Worm (Caenorhabditis elegans) whole organism, midembryonic: Measurements from ENCODE around the gene pgp-7.

Source experiments
- T22C8.4 ChIP-seq: fragments of 200-800 bp; sonication (Bioruptor generic); IDR thresholded peaks from 2 replicates; pipeline ENCODE4 v1.3.6; 2022; ENCODE audit warnings: missing genetic modification characterization, missing compliant biosample characterization
- cog-1 ChIP-seq: sonication (generic microtip); optimal IDR thresholded peaks from 2 replicates; lab custom pipeline; 2016; ENCODE audit warnings: missing genetic modification characterization, missing compliant biosample characterization
- flt-1 ChIP-seq: fragments of 200-800 bp; sonication (Bioruptor generic); IDR thresholded peaks from 2 replicates; pipeline ENCODE4 v1.3.6; 2022; ENCODE audit warnings: missing genetic modification characterization, missing compliant biosample characterization
- klf-2 ChIP-seq: fragments of 200-800 bp; sonication (Bioruptor generic); conservative IDR thresholded peaks from 2 replicates; pipeline ENCODE4 v1.3.6; 2022; ENCODE audit warnings: missing genetic modification reagents, missing genetic modification characterization, missing compliant biosample characterization
- ref-1 ChIP-seq: fragments of 200-800 bp; sonication (Bioruptor generic); conservative IDR thresholded peaks from 2 replicates; pipeline ENCODE4 v1.3.6; 2022; ENCODE audit warnings: missing genetic modification reagents, missing genetic modification characterization, missing compliant biosample characterization
- ztf-29 ChIP-seq: fragments of 200-800 bp; sonication (Bioruptor generic); IDR thresholded peaks from 2 replicates; pipeline ENCODE4 v1.3.6; 2022; ENCODE audit warnings: missing genetic modification reagents, missing genetic modification characterization, missing compliant biosample characterization

ce11 chrX:10838550-10838949 is 31.5 kb downstream of the pgp-7 start, which contains the start of gene plc-1:
- TF ChIP-seq ref-1 (GFP tag; lab: Robert Waterston, UW) (no peak), cog-1 (tag; lab: Kevin White, UChicago) (no peak), klf-2 (no peak), ztf-29 (GFP tag; lab: Robert Waterston, UW) (no peak), T22C8.4 (GFP tag; lab: Robert Waterston, UW) (no peak), flt-1 (no peak)
